Fruit fly (Drosophila melanogaster) whole organism, embryonic: Measurements from ENCODE around the gene IscU.
A peak's percentile ranks its signal among the peaks of the same experiment; 100 is the strongest.

Experiments used
- Bdp1 ChIP-seq: fragments of 200-800 bp; sonication (Bioruptor generic); optimal IDR thresholded peaks from 3 replicates; lab custom pipeline; 2016; ENCODE audit warnings: missing biosample characterization, missing genetic modification characterization
- Blimp-1 ChIP-seq: fragments of 200-800 bp; sonication (Bioruptor generic); optimal IDR thresholded peaks from 3 replicates; lab custom pipeline; 2018; ENCODE audit warnings: missing biosample characterization, missing genetic modification characterization, mild to moderate bottlenecking, moderate library complexity, missing genetic modification reagents
- CG13894 ChIP-seq: fragments of 200-800 bp; sonication (Bioruptor generic); optimal IDR thresholded peaks from 3 replicates; lab custom pipeline; 2018; ENCODE audit warnings: missing biosample characterization, mild to moderate bottlenecking, missing genetic modification characterization, moderate library complexity
- CG15073 ChIP-seq: fragments of 200-800 bp; sonication (Bioruptor generic); optimal IDR thresholded peaks from 2 replicates; lab custom pipeline; 2016; ENCODE audit warnings: missing biosample characterization, missing genetic modification characterization
- CG16813 ChIP-seq: fragments of 200-800 bp; sonication (Bioruptor generic); IDR thresholded peaks from 3 replicates; pipeline ENCODE4 v1.3.6; 2022; ENCODE audit warnings: missing biosample characterization, missing genetic modification characterization; ENCODE audit not compliant: partially characterized antibody
- CG42726 ChIP-seq: fragments of 200-800 bp; sonication (Bioruptor generic); IDR thresholded peaks from 2 replicates; pipeline ENCODE4 v1.3.6; 2022; ENCODE audit warnings: missing biosample characterization, missing genetic modification characterization; ENCODE audit not compliant: partially characterized antibody
- CG6791 ChIP-seq: fragments of 200-800 bp; sonication (Bioruptor generic); IDR thresholded peaks from 3 replicates; pipeline ENCODE4 v1.3.6; 2022; ENCODE audit warnings: missing biosample characterization, missing genetic modification characterization; ENCODE audit not compliant: partially characterized antibody
- CG7839 ChIP-seq: fragments of 200-800 bp; sonication (Bioruptor generic); optimal IDR thresholded peaks from 3 replicates; lab custom pipeline; 2018; ENCODE audit warnings: missing biosample characterization, mild to moderate bottlenecking, missing genetic modification characterization, moderate library complexity
- CG7963 ChIP-seq: fragments of 200-800 bp; sonication (Bioruptor generic); IDR thresholded peaks from 3 replicates; pipeline ENCODE4 v1.3.6; 2022; ENCODE audit warnings: missing biosample characterization, missing genetic modification characterization; ENCODE audit not compliant: partially characterized antibody
- CG8290 ChIP-seq, 3 experiments: fragments of 200-800 bp; sonication (Bioruptor generic); optimal IDR thresholded peaks; 2 replicates each; lab custom pipeline; 2016 to 2019; ENCODE audit warnings: missing biosample characterization in 3 of 3, missing genetic modification characterization in 3 of 3, mild to moderate bottlenecking in 2 of 3, moderate library complexity in 1 of 3
- CTCF ChIP-seq: fragments of 200-800 bp; sonication (Bioruptor generic); optimal IDR thresholded peaks from 2 replicates; lab custom pipeline; 2017; ENCODE audit warnings: missing biosample characterization, mild to moderate bottlenecking, missing genetic modification characterization, moderate library complexity
- Drgx ChIP-seq: fragments of 200-800 bp; sonication (Bioruptor generic); IDR thresholded peaks from 2 replicates; pipeline ENCODE4 v1.3.6; 2022; ENCODE audit warnings: missing biosample characterization, missing genetic modification characterization
- Ets65A ChIP-seq: fragments of 200-800 bp; sonication (Bioruptor generic); peaks from one replicate; lab custom pipeline; 2016; ENCODE audit warnings: missing biosample characterization, missing genetic modification characterization
- Hr51 ChIP-seq, 2 experiments: fragments of 200-800 bp; sonication (Bioruptor generic); optimal IDR thresholded peaks; 2 replicates in 1 of 2; 3 replicates in 1 of 2; lab custom pipeline; 2016 to 2018; ENCODE audit warnings: missing biosample characterization in 2 of 2, missing genetic modification characterization in 2 of 2, mild to moderate bottlenecking in 1 of 2, moderate library complexity in 1 of 2
- MTF-1 ChIP-seq: fragments of 200-800 bp; sonication (Bioruptor generic); optimal IDR thresholded peaks from 2 replicates; lab custom pipeline; 2018; ENCODE audit warnings: missing biosample characterization, mild to moderate bottlenecking, missing genetic modification characterization, borderline replicate concordance
- Oli ChIP-seq: fragments of 200-800 bp; sonication (Bioruptor generic); optimal IDR thresholded peaks from 2 replicates; lab custom pipeline; 2018; ENCODE audit warnings: missing biosample characterization, mild to moderate bottlenecking, missing genetic modification characterization, moderate library complexity
- Scr ChIP-seq: fragments of 200-800 bp; sonication (Bioruptor generic); IDR thresholded peaks from 2 replicates; pipeline ENCODE4 v1.3.6; 2022; ENCODE audit warnings: missing biosample characterization, missing genetic modification characterization; ENCODE audit not compliant: partially characterized antibody
- Sox102F ChIP-seq: fragments of 200-800 bp; sonication (Bioruptor generic); optimal IDR thresholded peaks from 2 replicates; lab custom pipeline; 2018; ENCODE audit warnings: missing biosample characterization, mild to moderate bottlenecking, missing genetic modification characterization, moderate library complexity
- Spps ChIP-seq: fragments of 200-800 bp; sonication (Bioruptor generic); optimal IDR thresholded peaks from 2 replicates; lab custom pipeline; 2018; ENCODE audit warnings: missing biosample characterization, mild to moderate bottlenecking, missing genetic modification characterization
- al ChIP-seq: fragments of 200-800 bp; sonication (Bioruptor generic); IDR thresholded peaks from 2 replicates; pipeline ENCODE4 v1.3.6; 2022; ENCODE audit warnings: missing biosample characterization, missing genetic modification characterization
- amos ChIP-seq: fragments of 200-800 bp; sonication (Bioruptor generic); IDR thresholded peaks from 2 replicates; pipeline ENCODE4 v1.3.6; 2022; ENCODE audit warnings: missing biosample characterization, missing genetic modification characterization; ENCODE audit not compliant: partially characterized antibody
- ap ChIP-seq: fragments of 200-800 bp; sonication (Bioruptor generic); IDR thresholded peaks from 2 replicates; pipeline ENCODE4 v1.3.6; 2022; ENCODE audit warnings: missing biosample characterization, missing genetic modification characterization
- bcd ChIP-seq: fragments of 200-800 bp; sonication (Bioruptor generic); optimal IDR thresholded peaks from 2 replicates; lab custom pipeline; 2017; ENCODE audit warnings: missing biosample characterization, mild to moderate bottlenecking, missing genetic modification characterization
- ci ChIP-seq: fragments of 200-800 bp; sonication (Bioruptor generic); IDR thresholded peaks from 3 replicates; pipeline ENCODE4 v1.3.6; 2022; ENCODE audit warnings: missing biosample characterization, missing genetic modification characterization
- corto ChIP-seq: fragments of 200-800 bp; sonication (Bioruptor generic); optimal IDR thresholded peaks from 2 replicates; lab custom pipeline; 2016; ENCODE audit warnings: missing biosample characterization, mild to moderate bottlenecking, missing genetic modification characterization, moderate library complexity
- dmrt11E ChIP-seq: fragments of 200-800 bp; sonication (Bioruptor generic); optimal IDR thresholded peaks from 3 replicates; lab custom pipeline; 2018; ENCODE audit warnings: missing biosample characterization, mild to moderate bottlenecking, missing genetic modification characterization, moderate library complexity
- eve ChIP-seq, 2 experiments: fragments of >200 bp; optimal IDR thresholded peaks; 2 replicates each; lab custom pipeline; 2017; ENCODE audit warnings: missing biosample characterization in 2 of 2, missing genetic modification characterization in 2 of 2
- gce ChIP-seq: fragments of 200-800 bp; sonication (Bioruptor generic); IDR thresholded peaks from 3 replicates; pipeline ENCODE4 v1.3.6; 2022; ENCODE audit warnings: missing biosample characterization, missing genetic modification characterization
- gem ChIP-seq: fragments of 200-800 bp; sonication (Bioruptor generic); optimal IDR thresholded peaks from 2 replicates; lab custom pipeline; 2019; ENCODE audit warnings: missing biosample characterization, mild to moderate bottlenecking, missing genetic modification characterization, moderate library complexity
- kni ChIP-seq: fragments of 200-800 bp; sonication (Bioruptor generic); optimal IDR thresholded peaks from 3 replicates; lab custom pipeline; 2017; ENCODE audit warnings: mild to moderate bottlenecking, missing biosample characterization, missing genetic modification reagents, missing genetic modification characterization
- knrl ChIP-seq: fragments of 200-800 bp; sonication (Bioruptor generic); IDR thresholded peaks from 3 replicates; pipeline ENCODE4 v1.3.6; 2022; ENCODE audit warnings: missing biosample characterization, missing genetic modification characterization; ENCODE audit not compliant: partially characterized antibody
- mld ChIP-seq: fragments of 200-800 bp; sonication (Bioruptor generic); IDR thresholded peaks from 3 replicates; pipeline ENCODE4 v1.3.6; 2022; ENCODE audit warnings: missing biosample characterization, missing genetic modification characterization; ENCODE audit not compliant: partially characterized antibody
- nerfin-2 ChIP-seq: fragments of 200-800 bp; sonication (Bioruptor generic); IDR thresholded peaks from 2 replicates; pipeline ENCODE4 v1.3.6; 2022; ENCODE audit warnings: missing biosample characterization, missing genetic modification characterization; ENCODE audit not compliant: partially characterized antibody
- sens ChIP-seq: fragments of 200-800 bp; sonication (Bioruptor generic); peaks from one replicate; lab custom pipeline; 2016; ENCODE audit warnings: missing biosample characterization, missing genetic modification characterization
- sob ChIP-seq: fragments of 200-800 bp; sonication (Bioruptor generic); IDR thresholded peaks from 2 replicates; pipeline ENCODE4 v1.3.6; 2022; ENCODE audit warnings: missing biosample characterization, missing genetic modification characterization
- vvl ChIP-seq: fragments of 200-800 bp; sonication (Bioruptor generic); IDR thresholded peaks from 2 replicates; pipeline ENCODE4 v1.3.6; 2022; ENCODE audit warnings: missing biosample characterization, missing genetic modification characterization

IscU gene

DNA sequence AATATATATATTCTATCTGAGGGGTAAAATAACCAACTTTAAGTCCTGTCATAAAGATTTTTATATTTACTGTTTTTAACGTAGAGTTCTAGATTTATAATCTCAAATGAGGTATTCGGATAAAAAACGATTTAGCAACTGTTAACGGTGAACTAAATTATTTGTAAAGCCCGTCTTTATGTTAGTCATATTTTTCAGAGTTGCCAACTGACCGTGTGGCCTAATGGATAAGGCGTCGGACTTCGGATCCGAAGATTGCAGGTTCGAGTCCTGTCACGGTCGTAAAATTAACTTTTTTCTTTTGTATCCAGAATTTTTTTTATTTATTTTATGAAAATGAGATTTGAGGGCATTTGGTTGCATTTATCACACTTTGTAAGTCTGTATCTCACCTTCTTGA is 37.7 kb upstream of the IscU start:
- TF ChIP-seq CG16813 (GFP tag; lab: Robert Waterston, UW) (peak; percentile 71), MTF-1 (GFP tag; lab: Kevin White, UChicago) (no peak), al (GFP tag; lab: Robert Waterston, UW) (no peak), corto (GFP tag; lab: Kevin White, UChicago) (no peak), CG7963 (GFP tag; lab: Robert Waterston, UW) (peak; percentile 5; the same call in 1 of the 3 replicates), nerfin-2 (GFP tag; lab: Robert Waterston, UW) (peak; percentile 44; the same call in 1 of the 2 replicates), ap (GFP tag; lab: Robert Waterston, UW) (no peak), Bdp1 (GFP tag; lab: Kevin White, UChicago) (peak; percentile 97), CG42726 (GFP tag; lab: Robert Waterston, UW) (peak; percentile 54; the same call in 1 of the 2 replicates), amos (peak; percentile 79; the same call in 1 of the 2 replicates), sob (GFP tag; lab: Robert Waterston, UW) (no peak), mld (GFP tag; lab: Robert Waterston, UW) (peak; percentile 47; the same call in 1 of the 3 replicates), Spps (tag; lab: Kevin White, UChicago) (no peak), CG8290 (GFP tag; optimal IDR thresholded peaks at IDR 0.05; lab: Kevin White, UChicago) (peak; percentile 93), CG8290 (tag; optimal IDR thresholded peaks at IDR 0.05; lab: Kevin White, UChicago) (peak in 1 of 2 experiments; percentile 80), knrl (GFP tag; lab: Robert Waterston, UW) (0 out of 3 replicates have a peak, but pooled peaks have one; percentile 15), sens (GFP tag; lab: Kevin White, UChicago) (peak; percentile 8), CG13894 (tag; lab: Kevin White, UChicago) (peak; percentile 68), Scr (peak; percentile 53), dmrt11E (tag; lab: Kevin White, UChicago) (no peak), CG6791 (GFP tag; lab: Robert Waterston, UW) (peak; percentile 84), CG15073 (GFP tag; lab: Kevin White, UChicago) (no peak), eve (GFP tag; optimal IDR thresholded peaks at IDR 0.05; lab: Kevin White, UChicago) (peak in 1 of 2 experiments; percentile 5), bcd (GFP tag; lab: Kevin White, UChicago) (no peak)

DNA sequence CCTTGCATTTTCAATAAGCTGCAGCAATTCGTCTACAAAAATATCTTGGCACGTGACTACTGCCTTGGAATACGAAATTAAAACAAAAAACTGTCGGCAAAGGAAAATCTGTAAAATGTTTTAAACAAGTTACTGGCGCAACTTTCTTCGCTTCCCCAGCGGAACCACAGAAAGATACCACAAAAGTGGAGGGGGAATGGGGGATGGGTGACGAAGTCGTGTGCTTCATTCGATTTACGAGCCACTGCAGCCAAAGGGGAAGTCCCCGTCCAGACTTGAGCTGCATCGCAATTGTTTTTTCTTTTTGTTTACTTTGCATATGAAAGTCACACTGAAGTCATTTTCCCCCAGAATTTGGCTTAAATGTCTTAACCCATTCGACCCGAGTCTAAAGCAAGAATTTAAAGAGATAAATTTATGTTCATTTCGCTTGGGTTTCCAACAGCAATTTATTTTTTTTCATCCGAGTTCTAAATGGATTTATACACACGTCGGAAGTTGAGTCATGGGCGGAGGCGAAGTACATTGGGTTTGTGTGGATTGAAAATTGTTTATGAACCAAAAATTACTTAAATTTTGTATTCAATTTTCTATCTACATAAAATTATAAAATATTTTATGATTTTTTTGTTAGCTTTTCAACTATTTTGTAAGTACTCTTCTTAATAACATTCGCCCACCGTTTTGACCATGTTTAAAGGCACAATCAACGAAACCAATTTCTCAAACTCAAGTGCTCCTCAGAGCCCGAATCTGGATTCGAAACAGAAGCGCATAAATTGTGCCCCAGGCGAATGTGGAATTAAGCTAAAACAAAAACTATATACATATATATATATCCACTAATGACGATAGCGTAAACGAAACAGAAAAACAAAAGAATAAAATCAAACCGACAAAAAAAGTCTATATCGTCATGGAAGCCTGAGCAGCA is 36.4 kb upstream of the IscU start:
- peak; percentile 55 for TF ChIP-seq Blimp-1 (GFP tag; lab: Kevin White, UChicago)
- TF ChIP-seq kni (GFP tag; lab: Kevin White, UChicago): peak; percentile 84
- TF ChIP-seq vvl: peak; percentile 23; the same call in 1 of the 2 replicates
- 0 out of 3 replicates have a peak, but pooled peaks have one; percentile 24 for TF ChIP-seq ci
- TF ChIP-seq CG6791 (GFP tag; lab: Robert Waterston, UW): 0 out of 3 replicates have a peak, but pooled peaks have one; percentile 9
- no peak for TF ChIP-seq Oli (tag; lab: Kevin White, UChicago)
- no peak for TF ChIP-seq CG7839 (tag; lab: Kevin White, UChicago)
- 0 out of 3 replicates have a peak, but pooled peaks have one; percentile 11 for TF ChIP-seq gce (GFP tag; lab: Robert Waterston, UW)
- TF ChIP-seq Ets65A: peak; percentile 40

DNA sequence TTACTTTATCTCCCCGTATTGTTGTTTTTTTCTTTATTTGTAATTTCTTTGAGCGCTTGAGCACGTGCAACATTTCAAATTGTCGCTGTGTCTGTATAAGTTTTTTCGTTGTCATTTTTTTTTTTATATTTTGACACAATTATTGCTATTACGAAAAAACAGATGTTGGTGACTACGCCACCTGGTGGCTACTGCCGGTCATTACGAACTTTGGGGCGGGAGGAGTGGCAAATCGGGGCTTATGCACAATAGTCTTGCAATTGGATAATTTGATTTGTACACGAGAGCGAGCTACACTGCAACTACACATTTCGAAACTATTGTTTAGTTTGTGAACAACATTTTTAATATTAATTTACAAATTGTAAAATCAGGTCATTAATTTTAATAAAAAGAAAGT is 35.3 kb upstream of the IscU start:
- TF ChIP-seq Hr51 (GFP tag; optimal IDR thresholded peaks at IDR 0.05; lab: Kevin White, UChicago): no peak
- TF ChIP-seq CTCF (GFP tag; lab: Kevin White, UChicago): peak; percentile 73
- TF ChIP-seq Sox102F: peak; percentile 18
- no peak for TF ChIP-seq Drgx (GFP tag; lab: Robert Waterston, UW)
- TF ChIP-seq gem (tag; lab: Kevin White, UChicago): peak; percentile 6
